Worm (Caenorhabditis elegans) whole organism, mixed stage, embryonic: ENCODE measurements around the gene toc-1.

Experiments used
- M03D4.4 ChIP-seq: sonication (generic microtip); optimal IDR thresholded peaks from 2 replicates; lab custom pipeline; 2017; ENCODE audit warnings: mild to moderate bottlenecking, missing genetic modification characterization, missing compliant biosample characterization
- nhr-12 ChIP-seq: fragments of 150-350 bp; optimal IDR thresholded peaks from 2 replicates; lab custom pipeline; 2014; ENCODE audit warnings: missing biosample characterization, missing genetic modification characterization
- nhr-76 ChIP-seq: sonication (generic microtip); optimal IDR thresholded peaks from 2 replicates; lab custom pipeline; 2017; ENCODE audit warnings: missing biosample characterization, missing genetic modification characterization
- ztf-11 ChIP-seq: fragments of 150-350 bp; optimal IDR thresholded peaks from 2 replicates; lab custom pipeline; 2014; ENCODE audit warnings: missing biosample characterization, missing genetic modification characterization

ce11 chrIII:5285484-5285883 lies 10.4 kb downstream of the toc-1 start:
- TF ChIP-seq ztf-11 (tag; lab: Kevin White, UChicago) (no peak), nhr-12 (tag; lab: Kevin White, UChicago) (no peak), nhr-76 (tag; lab: Kevin White, UChicago) (no peak), M03D4.4 (tag; lab: Kevin White, UChicago) (no peak)
